Fruit fly (Drosophila melanogaster): ENCODE measurements around the gene CG8891.
A peak's percentile ranks its signal among the peaks of the same experiment; 100 is the strongest.

The CG8891 gene

DNA sequence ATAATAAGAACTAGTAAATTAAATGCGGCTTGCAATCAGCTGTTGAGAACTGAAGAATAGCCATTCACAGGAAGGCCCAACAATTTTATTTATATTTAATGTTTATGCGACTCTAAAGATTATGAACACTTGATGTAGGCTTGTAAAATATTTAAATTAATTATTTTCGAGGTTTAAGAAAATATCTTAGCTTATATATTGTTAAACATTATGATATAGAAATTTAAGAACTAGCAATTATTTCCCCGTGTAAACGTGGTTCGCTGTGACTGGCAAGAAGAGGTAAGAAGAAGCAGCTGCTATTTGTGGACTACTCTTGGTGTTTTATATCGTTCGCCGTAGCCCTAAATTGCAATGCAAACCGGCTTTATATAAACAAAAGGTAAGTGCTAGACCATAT, 33.9 kb downstream of the CG8891 start, which contains the start of the genes mRpL24 and betaggt-I:
Gene mRpL24, minus strand, starts transcription at position 62 of the 400 bp plus-strand sequence.
Gene betaggt-I, plus strand, starts transcription at position 280 of the 400 bp plus-strand sequence.
- TF ChIP-seq eg (GFP tag; IDR thresholded peaks at IDR 0.05) = peak; percentile 99
- TF ChIP-seq vri (GFP tag; optimal IDR thresholded peaks at IDR 0.05) = peak; percentile 89
- TF ChIP-seq CG31627 (GFP tag; optimal IDR thresholded peaks at IDR 0.05) = peak; percentile 95
- peak; percentile 96 for TF ChIP-seq Sox15 (GFP tag; optimal IDR thresholded peaks at IDR 0.05)
- peak; percentile 91 for TF ChIP-seq fd59A (GFP tag; optimal IDR thresholded peaks at IDR 0.05)
- peak; percentile 95 for TF ChIP-seq Met (GFP tag; optimal IDR thresholded peaks at IDR 0.05)
- peak; percentile 95 for TF ChIP-seq Hr4 (GFP tag; optimal IDR thresholded peaks at IDR 0.05)
- TF ChIP-seq CG3919 (GFP tag; optimal IDR thresholded peaks at IDR 0.05) = peak; percentile 97
- peak; percentile 92 for TF ChIP-seq spab (GFP tag; optimal IDR thresholded peaks at IDR 0.05)
- peak; percentile 95 for TF ChIP-seq CG8119 (GFP tag; IDR thresholded peaks at IDR 0.05)
- TF ChIP-seq Blimp-1 (GFP tag; optimal IDR thresholded peaks at IDR 0.05) = peak; percentile 87
- TF ChIP-seq Smox (GFP tag; optimal IDR thresholded peaks at IDR 0.05) = peak; percentile 95
- TF ChIP-seq Ets96B (tag; optimal IDR thresholded peaks at IDR 0.05) = peak; percentile 98
- peak; percentile 89 for TF ChIP-seq CG8319 (GFP tag; optimal IDR thresholded peaks at IDR 0.05)
- peak; percentile 97 for TF ChIP-seq dsx (GFP tag; optimal IDR thresholded peaks at IDR 0.05; ENCODE audit: poor library complexity, severe bottlenecking)
- peak; percentile 90 for TF ChIP-seq Hr39 (GFP tag; optimal IDR thresholded peaks at IDR 0.05)
- TF ChIP-seq svp (GFP tag) = peak; percentile 96
- peak; percentile 98 for TF ChIP-seq CG10631 (GFP tag; optimal IDR thresholded peaks at IDR 0.05)
- TF ChIP-seq CG11294 (GFP tag; IDR thresholded peaks at IDR 0.05) = peak; percentile 96
- peak; percentile 93 for TF ChIP-seq dac (GFP tag; optimal IDR thresholded peaks at IDR 0.05)
- TF ChIP-seq CG8632 (GFP tag; optimal IDR thresholded peaks at IDR 0.05) = peak; percentile 96
- TF ChIP-seq acj6 (GFP tag; optimal IDR thresholded peaks at IDR 0.05) = peak; percentile 97
- TF ChIP-seq CG9139 (GFP tag; optimal IDR thresholded peaks at IDR 0.05) = peak; percentile 93
- TF ChIP-seq CG32006 (GFP tag; optimal IDR thresholded peaks at IDR 0.05) = peak; percentile 97
- TF ChIP-seq CG6792 (GFP tag; optimal IDR thresholded peaks at IDR 0.05) = peak; percentile 96
- TF ChIP-seq CG1621 (tag; optimal IDR thresholded peaks at IDR 0.05) = peak; percentile 91
- peak; percentile 97 for TF ChIP-seq pdm3 (GFP tag; optimal IDR thresholded peaks at IDR 0.05)
- peak; percentile 89 to 94 for TF ChIP-seq ss (GFP tag; optimal IDR thresholded peaks at IDR 0.05)
- peak; percentile 99 for TF ChIP-seq CG3032 (tag; optimal IDR thresholded peaks at IDR 0.05)
- peak; percentile 97 for TF ChIP-seq CG15336 (GFP tag; IDR thresholded peaks at IDR 0.05)
- peak; percentile 90 for TF ChIP-seq CG7368 (GFP tag; optimal IDR thresholded peaks at IDR 0.05)
- TF ChIP-seq Ets21C (GFP tag; optimal IDR thresholded peaks at IDR 0.05) = peak; percentile 90
- peak in 1 of 2 experiments; percentile 94 for TF ChIP-seq salr (GFP tag; optimal IDR thresholded peaks at IDR 0.05)
- TF ChIP-seq Sox14 (GFP tag; optimal IDR thresholded peaks at IDR 0.05) = peak; percentile 96
- TF ChIP-seq fd85E (GFP tag; optimal IDR thresholded peaks at IDR 0.05) = peak; percentile 28
- peak; percentile 99 for TF ChIP-seq Eip78C (GFP tag)
- TF ChIP-seq CG10669 (GFP tag; optimal IDR thresholded peaks at IDR 0.05) = peak; percentile 96
- TF ChIP-seq CG16779 (tag; optimal IDR thresholded peaks at IDR 0.05) = peak; percentile 90
- TF ChIP-seq CG6276 (GFP tag; optimal IDR thresholded peaks at IDR 0.05) = peak; percentile 92
- TF ChIP-seq CG6163 (GFP tag; IDR thresholded peaks at IDR 0.05) = peak; percentile 98
- peak; percentile 95 for TF ChIP-seq cyc (GFP tag; optimal IDR thresholded peaks at IDR 0.05)
- peak; percentile 97 for TF ChIP-seq lz (GFP tag; optimal IDR thresholded peaks at IDR 0.05)
- peak; percentile 96 for TF ChIP-seq net (GFP tag; optimal IDR thresholded peaks at IDR 0.05)
- peak; percentile 81 for TF ChIP-seq Eip93F (GFP tag; optimal IDR thresholded peaks at IDR 0.05)
- TF ChIP-seq Eip75B (GFP tag; optimal IDR thresholded peaks at IDR 0.05) = peak; percentile 94
- TF ChIP-seq Sox102F (GFP tag; optimal IDR thresholded peaks at IDR 0.05) = peak; percentile 92
- TF ChIP-seq achi (GFP tag; optimal IDR thresholded peaks at IDR 0.05) = peak; percentile 95
- no peak for TF ChIP-seq Hr38 (GFP tag; optimal IDR thresholded peaks at IDR 0.05)
- TF ChIP-seq esn (GFP tag; optimal IDR thresholded peaks at IDR 0.05) = peak; percentile 98
- TF ChIP-seq CG11902 (GFP tag; optimal IDR thresholded peaks at IDR 0.05) = peak; percentile 92
- TF ChIP-seq CG6808 (GFP tag; optimal IDR thresholded peaks at IDR 0.05) = peak; percentile 90
- TF ChIP-seq fkh (GFP tag; optimal IDR thresholded peaks at IDR 0.05) = peak; percentile 87
